Worm (Caenorhabditis elegans) whole organism, L4 larva: ENCODE results near the gene eol-1.
A peak's percentile ranks its signal among the peaks of the same experiment; 100 is the strongest.

Experiments
- F49E8.2 ChIP-seq: sonication (generic microtip); optimal IDR thresholded peaks from 2 replicates; lab custom pipeline; 2016; ENCODE audit warnings: missing compliant biosample characterization, mild to moderate bottlenecking, missing genetic modification characterization, borderline replicate concordance
- aha-1 ChIP-seq: fragments of 150-350 bp; peaks from one replicate; lab custom pipeline; 2014; ENCODE audit warnings: missing biosample characterization, missing genetic modification characterization
- gei-8 ChIP-seq: fragments of 200-800 bp; sonication (Bioruptor generic); optimal IDR thresholded peaks from 2 replicates; lab custom pipeline; 2018; ENCODE audit warnings: mild to moderate bottlenecking, missing genetic modification characterization, missing compliant biosample characterization
- lin-15B ChIP-seq: fragments of 150-350 bp; sonication (generic microtip); optimal IDR thresholded peaks from 3 replicates; lab custom pipeline; 2014; ENCODE audit warnings: missing biosample characterization, missing genetic modification characterization
- lin-29 ChIP-seq: fragments of 200-800 bp; sonication (Bioruptor generic); IDR thresholded peaks from 2 replicates; pipeline ENCODE4 v1.3.6; 2022; ENCODE audit warnings: missing genetic modification reagents, missing genetic modification characterization, missing compliant biosample characterization
- nhr-77 ChIP-seq: fragments of 150-350 bp; optimal IDR thresholded peaks from 2 replicates; lab custom pipeline; 2014; ENCODE audit warnings: missing biosample characterization, missing genetic modification characterization
- set-16 ChIP-seq: fragments of 200-800 bp; sonication (Bioruptor generic); IDR thresholded peaks from 2 replicates; pipeline ENCODE4 v1.3.6; 2022; ENCODE audit warnings: missing genetic modification reagents, missing genetic modification characterization, missing compliant biosample characterization

Gene eol-1

DNA sequence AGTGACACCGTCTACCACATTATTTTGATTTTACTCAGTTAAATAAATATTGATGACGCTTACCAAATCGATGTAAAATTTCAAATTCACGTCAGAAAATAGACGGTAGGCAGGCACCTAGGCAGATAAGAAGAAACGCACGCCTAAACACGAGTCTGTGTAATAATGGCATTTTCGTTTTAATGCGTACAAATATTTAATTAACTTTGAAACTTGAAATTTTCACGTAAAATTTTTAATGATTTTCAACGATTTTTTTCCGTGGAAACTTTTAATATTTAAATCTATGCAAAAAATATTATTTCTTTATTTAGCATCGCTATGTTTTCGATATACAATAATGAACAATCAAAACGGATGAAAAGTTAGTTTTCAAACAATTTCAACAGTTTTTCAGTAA lies 49.5 kb downstream of the eol-1 start, which contains the start of gene C06B3.16:
TSS of gene C06B3.16 (plus strand) at position 301 of the 400 bp plus-strand sequence.
- TF ChIP-seq set-16 (no peak), aha-1 (tag; lab: Kevin White, UChicago) (peak; percentile 18)

DNA sequence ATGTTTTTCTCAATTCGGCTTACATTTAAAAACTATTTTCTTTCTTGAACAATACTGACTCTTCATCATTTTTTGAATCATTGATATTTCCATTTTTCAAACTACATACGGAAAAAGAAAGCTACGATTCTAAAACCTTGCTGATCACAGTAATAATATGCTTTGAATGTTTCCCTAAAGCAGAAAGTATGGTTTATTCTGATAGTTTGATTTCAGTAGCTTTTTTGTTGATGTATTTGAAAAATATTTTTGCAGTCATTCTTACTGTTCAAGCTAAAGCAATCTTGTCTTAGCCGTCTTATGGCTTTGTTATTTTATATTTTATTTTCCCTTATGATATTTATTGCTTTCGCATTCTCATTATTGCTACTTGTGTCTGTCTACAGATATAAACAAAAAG lies 51.2 kb downstream of the eol-1 start, which contains the start of gene srxa-13:
TSS of gene srxa-13 (plus strand) at position 301 of the 400 bp plus-strand sequence.
- no peak for TF ChIP-seq lin-15B
- TF ChIP-seq nhr-77 (tag; lab: Kevin White, UChicago), result no peak
- TF ChIP-seq gei-8 (GFP tag; lab: Kevin White, UChicago), result no peak
- TF ChIP-seq F49E8.2 (tag; lab: Kevin White, UChicago), result no peak
- TF ChIP-seq lin-29 (GFP tag; lab: Robert Waterston, UW), result no peak
